Worm (Caenorhabditis elegans) whole organism, young adult: ENCODE results near the gene ceeh-1.
A peak's percentile ranks its signal among the peaks of the same experiment; 100 is the strongest.

Experiments
- B0035.1 ChIP-seq: sonication (generic microtip); optimal IDR thresholded peaks from 2 replicates; lab custom pipeline; 2016; ENCODE audit warnings: missing genetic modification characterization, mild to moderate bottlenecking, missing compliant biosample characterization, missing genotype, missing genetic modification reagents
- B0336.3 ChIP-seq: fragments of 200-800 bp; sonication (Bioruptor generic); IDR thresholded peaks from 2 replicates; pipeline ENCODE4 v1.3.6; 2022; ENCODE audit warnings: missing genetic modification characterization, missing compliant biosample characterization
- C17E4.6 ChIP-seq: fragments of 200-800 bp; sonication (Bioruptor generic); IDR thresholded peaks from 2 replicates; pipeline ENCODE4 v1.3.6; 2022; ENCODE audit warnings: missing genetic modification reagents, missing genetic modification characterization, missing compliant biosample characterization
- F10E7.11 ChIP-seq: sonication (generic microtip); optimal IDR thresholded peaks from 2 replicates; lab custom pipeline; 2017; ENCODE audit warnings: mild to moderate bottlenecking, missing genetic modification characterization, moderate library complexity, missing compliant biosample characterization
- F33H1.4 ChIP-seq: fragments of 200-800 bp; sonication (Bioruptor generic); IDR thresholded peaks from 2 replicates; pipeline ENCODE4 v1.3.6; 2022; ENCODE audit warnings: missing genetic modification reagents, missing genetic modification characterization, missing compliant biosample characterization
- F49E8.2 ChIP-seq: sonication (generic microtip); optimal IDR thresholded peaks from 3 replicates; lab custom pipeline; 2017; ENCODE audit warnings: missing genetic modification characterization, mild to moderate bottlenecking, missing compliant biosample characterization, antibody characterized with exemption, moderate library complexity; ENCODE audit not compliant: insufficient read depth
- F57A8.1 ChIP-seq: fragments of 200-800 bp; sonication (Bioruptor generic); optimal IDR thresholded peaks from 2 replicates; lab custom pipeline; 2018; ENCODE audit warnings: mild to moderate bottlenecking, missing genetic modification characterization, moderate library complexity, missing compliant biosample characterization
- F57C9.4 ChIP-seq: sonication (generic microtip); optimal IDR thresholded peaks from 2 replicates; lab custom pipeline; 2017; ENCODE audit warnings: mild to moderate bottlenecking, missing genetic modification characterization, missing compliant biosample characterization
- K11D2.4 ChIP-seq: fragments of 200-800 bp; sonication (Bioruptor generic); IDR thresholded peaks from 2 replicates; pipeline ENCODE4 v1.3.6; 2022; ENCODE audit warnings: missing genetic modification reagents, missing genetic modification characterization, missing compliant biosample characterization
- Y53F4B.3 ChIP-seq: fragments of 200-800 bp; sonication (Bioruptor generic); IDR thresholded peaks from 2 replicates; pipeline ENCODE4 v1.3.6; 2022; ENCODE audit warnings: missing genetic modification reagents, missing genetic modification characterization, missing compliant biosample characterization
- ZK185.1 ChIP-seq: sonication (generic microtip); optimal IDR thresholded peaks from 2 replicates; lab custom pipeline; 2016; ENCODE audit warnings: mild to moderate bottlenecking, missing genetic modification characterization, missing compliant biosample characterization; ENCODE audit not compliant: poor library complexity, severe bottlenecking
- ama-1 ChIP-seq, 3 experiments: fragments of 150-350 bp in 1 of 3; sonication (generic microtip) in 2 of 3; optimal IDR thresholded peaks; 2 replicates each; lab custom pipeline; 2014 to 2018; ENCODE audit warnings: missing biosample characterization in 2 of 3, missing genetic modification characterization in 2 of 3, missing genetic modification reagents in 2 of 3
- aptf-3 ChIP-seq: fragments of 200-800 bp; sonication (Bioruptor generic); IDR thresholded peaks from 2 replicates; pipeline ENCODE4 v1.3.6; 2022; ENCODE audit warnings: missing genetic modification characterization, missing compliant biosample characterization
- attf-3 ChIP-seq: fragments of 200-800 bp; sonication (Bioruptor generic); conservative IDR thresholded peaks from 2 replicates; pipeline ENCODE4 v1.3.6; 2022; ENCODE audit warnings: missing genetic modification reagents, missing genetic modification characterization, missing compliant biosample characterization
- attf-5 ChIP-seq: fragments of 200-800 bp; sonication (Bioruptor generic); optimal IDR thresholded peaks from 2 replicates; lab custom pipeline; 2018; ENCODE audit warnings: mild to moderate bottlenecking, missing genetic modification characterization, missing compliant biosample characterization
- bed-1 ChIP-seq: fragments of 200-800 bp; sonication (Bioruptor generic); IDR thresholded peaks from 2 replicates; pipeline ENCODE4 v1.3.6; 2022; ENCODE audit warnings: missing genetic modification reagents, missing genetic modification characterization, missing compliant biosample characterization
- ceh-40 ChIP-seq: fragments of 200-800 bp; sonication (Bioruptor generic); IDR thresholded peaks from 2 replicates; pipeline ENCODE4 v1.3.6; 2022; ENCODE audit warnings: missing genetic modification characterization, missing compliant biosample characterization
- ceh-58 ChIP-seq: fragments of 200-800 bp; sonication (Bioruptor generic); IDR thresholded peaks from 2 replicates; pipeline ENCODE4 v1.3.6; 2022; ENCODE audit warnings: missing genetic modification characterization, missing compliant biosample characterization
- chd-7 ChIP-seq: sonication (generic microtip); optimal IDR thresholded peaks from 2 replicates; lab custom pipeline; 2016; ENCODE audit warnings: mild to moderate bottlenecking, missing genetic modification characterization, moderate library complexity, missing compliant biosample characterization
- dpff-1 ChIP-seq: sonication (generic microtip); optimal IDR thresholded peaks from 2 replicates; lab custom pipeline; 2017; ENCODE audit warnings: mild to moderate bottlenecking, missing genetic modification characterization, missing compliant biosample characterization
- efl-1 ChIP-seq: fragments of 150-350 bp; optimal IDR thresholded peaks from 2 replicates; lab custom pipeline; 2014; ENCODE audit warnings: missing biosample characterization, missing genetic modification reagents, missing genetic modification characterization
- egl-18 ChIP-seq: fragments of 200-800 bp; sonication (Bioruptor generic); IDR thresholded peaks from 2 replicates; pipeline ENCODE4 v1.3.6; 2022; ENCODE audit warnings: missing genetic modification reagents, missing genetic modification characterization, missing compliant biosample characterization
- ets-4 ChIP-seq: fragments of 200-800 bp; sonication (Bioruptor generic); optimal IDR thresholded peaks from 2 replicates; lab custom pipeline; 2018; ENCODE audit warnings: mild to moderate bottlenecking, missing genetic modification characterization, missing compliant biosample characterization
- hlh-12 ChIP-seq: sonication (generic microtip); optimal IDR thresholded peaks from 2 replicates; lab custom pipeline; 2016; ENCODE audit warnings: missing genetic modification characterization, missing compliant biosample characterization
- hlh-26 ChIP-seq: fragments of 200-800 bp; sonication (Bioruptor generic); conservative IDR thresholded peaks from 2 replicates; pipeline ENCODE4 v1.3.6; 2022; ENCODE audit warnings: missing genetic modification reagents, missing genetic modification characterization, missing compliant biosample characterization
- hmg-20 ChIP-seq: fragments of 200-800 bp; sonication (Bioruptor generic); IDR thresholded peaks from 2 replicates; pipeline ENCODE4 v1.3.6; 2022; ENCODE audit warnings: missing genetic modification reagents, missing genetic modification characterization, missing compliant biosample characterization
- hsf-1 ChIP-seq: fragments of 200-800 bp; sonication (Bioruptor generic); IDR thresholded peaks from 2 replicates; pipeline ENCODE4 v1.3.6; 2022; ENCODE audit warnings: missing genetic modification reagents, missing genetic modification characterization, missing compliant biosample characterization
- lag-1 ChIP-seq: fragments of 200-800 bp; sonication (Bioruptor generic); IDR thresholded peaks from 2 replicates; pipeline ENCODE4 v1.3.6; 2022; ENCODE audit warnings: missing genetic modification reagents, missing genetic modification characterization, missing compliant biosample characterization
- let-607 ChIP-seq, 2 experiments: fragments of 200-800 bp in 1 of 2; sonication (Bioruptor generic) in 1 of 2; sonication (generic microtip) in 1 of 2; optimal IDR thresholded peaks; 2 replicates each; lab custom pipeline; 2016 to 2018; ENCODE audit warnings: mild to moderate bottlenecking in 2 of 2, missing compliant biosample characterization in 2 of 2, missing genetic modification characterization in 2 of 2, moderate library complexity in 2 of 2, missing genotype in 1 of 2
- lsy-27 ChIP-seq: sonication (generic microtip); optimal IDR thresholded peaks from 2 replicates; lab custom pipeline; 2017; ENCODE audit warnings: missing genetic modification characterization, mild to moderate bottlenecking, missing compliant biosample characterization, antibody characterized with exemption, missing genotype, borderline replicate concordance; ENCODE audit not compliant: insufficient read depth
- madf-3 ChIP-seq: fragments of 200-800 bp; sonication (Bioruptor generic); IDR thresholded peaks from 2 replicates; pipeline ENCODE4 v1.3.6; 2022; ENCODE audit warnings: missing genetic modification reagents, missing genetic modification characterization, missing compliant biosample characterization
- mes-4 ChIP-seq: sonication (generic microtip); optimal IDR thresholded peaks from 2 replicates; lab custom pipeline; 2016; ENCODE audit warnings: missing genotype, missing genetic modification characterization, missing compliant biosample characterization
- nfyb-1 ChIP-seq: fragments of 200-800 bp; sonication (Bioruptor generic); IDR thresholded peaks from 2 replicates; pipeline ENCODE4 v1.3.6; 2022; ENCODE audit warnings: missing genetic modification reagents, missing genetic modification characterization, missing compliant biosample characterization
- nhr-80 ChIP-seq: sonication (generic microtip); optimal IDR thresholded peaks from 2 replicates; lab custom pipeline; 2016; ENCODE audit warnings: missing genetic modification characterization, missing compliant biosample characterization
- pha-4 ChIP-seq: fragments of 150-350 bp; sonication (generic microtip); optimal IDR thresholded peaks from 2 replicates; lab custom pipeline; 2014; ENCODE audit warnings: missing biosample characterization, missing genetic modification reagents, missing genetic modification characterization
- rcor-1 ChIP-seq: fragments of 200-800 bp; sonication (Bioruptor generic); IDR thresholded peaks from 2 replicates; pipeline ENCODE4 v1.3.6; 2022; ENCODE audit warnings: missing genetic modification reagents, missing genetic modification characterization, missing compliant biosample characterization
- repo-1 ChIP-seq: sonication (generic microtip); optimal IDR thresholded peaks from 2 replicates; lab custom pipeline; 2017; ENCODE audit warnings: mild to moderate bottlenecking, missing genetic modification characterization, missing compliant biosample characterization
- snpc-4 ChIP-seq, 5 experiments: fragments of 150-350 bp in 1 of 5; sonication (generic microtip) in 4 of 5; optimal IDR thresholded peaks; 2 replicates each; lab custom pipeline; 2014 to 2018; ENCODE audit warnings: missing genetic modification characterization in 5 of 5, missing biosample characterization in 3 of 5, antibody characterized with exemption in 2 of 5, mild to moderate bottlenecking in 2 of 5, missing compliant biosample characterization in 2 of 5, missing genotype in 2 of 5, moderate library complexity in 2 of 5, missing genetic modification reagents in 1 of 5
- tbp1 ChIP-seq: fragments of 200-800 bp; sonication (Bioruptor generic); optimal IDR thresholded peaks from 2 replicates; lab custom pipeline; 2018; ENCODE audit warnings: mild to moderate bottlenecking, missing genetic modification characterization, missing compliant biosample characterization
- tbx-9 ChIP-seq: sonication (generic microtip); optimal IDR thresholded peaks from 2 replicates; lab custom pipeline; 2016; ENCODE audit warnings: borderline replicate concordance, missing genetic modification characterization, inconsistent platforms, missing compliant biosample characterization
- unc-62 ChIP-seq: fragments of 150-350 bp; optimal IDR thresholded peaks from 2 replicates; lab custom pipeline; 2014; ENCODE audit warnings: missing biosample characterization, missing genetic modification reagents, missing genetic modification characterization
- ztf-22 ChIP-seq: fragments of 200-800 bp; sonication (Bioruptor generic); optimal IDR thresholded peaks from 2 replicates; lab custom pipeline; 2018; ENCODE audit warnings: mild to moderate bottlenecking, missing genetic modification characterization, moderate library complexity, missing compliant biosample characterization

The ceeh-1 gene

DNA sequence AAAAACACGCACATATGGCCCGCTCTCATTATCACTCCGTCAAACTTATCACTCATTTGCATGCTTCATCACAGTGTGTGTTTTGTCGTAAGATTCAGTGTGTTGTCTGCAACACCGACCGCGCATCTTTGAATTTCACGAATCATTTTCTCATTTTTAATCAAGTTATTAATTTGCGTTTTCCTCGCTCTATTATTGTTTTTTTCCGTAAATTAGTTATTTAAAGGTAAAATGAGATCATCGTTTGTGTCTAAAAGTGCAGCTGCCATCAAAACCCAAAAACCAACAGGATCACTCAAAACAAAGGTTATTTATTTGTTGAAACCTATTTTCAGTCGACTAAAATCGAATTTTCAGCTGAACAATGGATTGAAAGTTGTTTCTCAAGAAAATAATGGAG is 47.6 kb upstream of the ceeh-1 start, which contains the start of the genes T24C4.5 and ucr-2.3:
T24C4.5 (minus strand) TSS at position 101 of the 400 bp plus-strand sequence.
ucr-2.3 (plus strand) TSS at position 227 of the 400 bp plus-strand sequence.
- TF ChIP-seq snpc-4 (GFP tag; optimal IDR thresholded peaks at IDR 0.05; lab: Kevin White, UChicago), result no peak
- no peak for TF ChIP-seq snpc-4 (tag; optimal IDR thresholded peaks at IDR 0.05; lab: Kevin White, UChicago)
- no peak for TF ChIP-seq hlh-12 (tag; lab: Kevin White, UChicago)
- no peak for TF ChIP-seq ceh-40 (GFP tag; lab: Robert Waterston, UW)
- no peak for TF ChIP-seq chd-7 (tag; lab: Kevin White, UChicago)
- TF ChIP-seq ztf-22 (GFP tag; lab: Kevin White, UChicago), result no peak
- TF ChIP-seq K11D2.4 (GFP tag; lab: Robert Waterston, UW), result no peak
- no peak for TF ChIP-seq nfyb-1 (GFP tag; lab: Robert Waterston, UW)
- no peak for TF ChIP-seq tbp1 (GFP tag; lab: Kevin White, UChicago)
- no peak for TF ChIP-seq lsy-27 (tag; lab: Kevin White, UChicago)
- TF ChIP-seq B0336.3 (GFP tag; lab: Robert Waterston, UW), result no peak
- no peak for TF ChIP-seq aptf-3 (GFP tag; lab: Robert Waterston, UW)
- no peak for TF ChIP-seq F49E8.2 (tag; lab: Kevin White, UChicago)
- TF ChIP-seq madf-3 (GFP tag; lab: Robert Waterston, UW), result no peak
- no peak for TF ChIP-seq rcor-1 (GFP tag; lab: Robert Waterston, UW)
- TF ChIP-seq attf-5 (GFP tag; lab: Kevin White, UChicago), result no peak
- TF ChIP-seq repo-1 (tag; lab: Kevin White, UChicago), result no peak
- no peak for TF ChIP-seq hsf-1 (GFP tag; lab: Robert Waterston, UW)
- TF ChIP-seq Y53F4B.3 (GFP tag; lab: Robert Waterston, UW), result no peak

DNA sequence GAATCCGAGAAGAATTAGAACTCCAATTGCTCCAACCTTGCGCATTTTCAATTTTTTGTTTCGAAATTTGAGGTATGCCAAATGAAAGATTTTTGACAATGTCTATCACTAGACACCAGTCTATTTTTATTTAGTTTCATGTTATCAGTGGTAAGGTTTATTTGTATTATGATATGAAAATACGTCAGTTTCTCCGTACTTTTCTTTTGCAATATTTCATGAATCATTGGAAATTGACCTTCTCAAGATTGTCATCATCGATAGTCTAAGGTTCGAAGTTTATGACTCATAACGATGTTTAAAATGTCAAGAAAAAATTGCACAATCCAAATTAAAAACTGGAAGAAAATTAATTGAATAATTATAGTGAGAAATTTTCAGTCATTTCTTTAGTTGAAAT is 41.4 kb upstream of the ceeh-1 start, which contains the start of gene clc-19:
clc-19 (minus strand) TSS at position 135 of the 400 bp plus-strand sequence.
- TF ChIP-seq pha-4 (tag; lab: Kevin White, UChicago), result no peak
- no peak for TF ChIP-seq lag-1
- TF ChIP-seq madf-3 (GFP tag; lab: Robert Waterston, UW), result no peak
- no peak for TF ChIP-seq attf-3 (GFP tag; lab: Robert Waterston, UW)
- no peak for TF ChIP-seq egl-18 (GFP tag; lab: Robert Waterston, UW)
- TF ChIP-seq C17E4.6 (GFP tag; lab: Robert Waterston, UW), result no peak
- no peak for TF ChIP-seq F33H1.4
- TF ChIP-seq ets-4 (GFP tag; lab: Kevin White, UChicago), result no peak
- TF ChIP-seq unc-62 (GFP tag; lab: Kevin White, UChicago), result peak; percentile 26
- TF ChIP-seq hmg-20 (GFP tag; lab: Robert Waterston, UW), result no peak
- TF ChIP-seq ceh-58 (GFP tag; lab: Robert Waterston, UW), result no peak
- peak; percentile 33 for TF ChIP-seq nhr-80 (tag; lab: Kevin White, UChicago)

DNA sequence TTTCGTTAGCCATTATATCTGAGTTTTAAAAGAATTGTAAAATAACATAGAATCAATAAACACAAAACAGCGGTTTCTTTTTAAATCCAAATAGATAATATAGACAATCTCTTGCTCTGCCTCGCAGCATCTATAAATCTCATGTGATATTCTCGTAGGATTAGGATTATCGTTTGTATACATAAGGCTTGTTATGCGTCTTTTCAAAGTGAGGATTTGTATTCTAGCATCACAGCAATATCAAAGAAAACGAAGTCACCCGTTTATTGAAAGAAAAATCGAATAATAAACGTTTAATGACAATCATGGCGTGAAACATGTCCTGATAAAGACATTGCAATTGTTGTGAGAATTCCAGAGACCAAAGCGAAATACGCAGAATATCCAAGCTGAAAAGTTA is 40.3 kb upstream of the ceeh-1 start, which contains the start of the genes T24C4.3 and clc-20:
T24C4.3 (minus strand) TSS at position 101 of the 400 bp plus-strand sequence.
clc-20 (plus strand) TSS at position 211 of the 400 bp plus-strand sequence.
- TF ChIP-seq F57A8.1 (GFP tag; lab: Kevin White, UChicago) (no peak), let-607 (tag; optimal IDR thresholded peaks at IDR 0.05; lab: Kevin White, UChicago) (no peak), rcor-1 (GFP tag; lab: Robert Waterston, UW) (no peak), mes-4 (no peak), efl-1 (GFP tag; lab: Kevin White, UChicago) (no peak), tbx-9 (tag; lab: Kevin White, UChicago) (no peak), F10E7.11 (no peak), dpff-1 (tag; lab: Kevin White, UChicago) (no peak), ama-1 (optimal IDR thresholded peaks at IDR 0.05; lab: Kevin White, UChicago) (no peak), ama-1 (GFP tag; optimal IDR thresholded peaks at IDR 0.05; lab: Kevin White, UChicago) (no peak), madf-3 (GFP tag; lab: Robert Waterston, UW) (no peak), attf-5 (GFP tag; lab: Kevin White, UChicago) (no peak), ZK185.1 (tag; lab: Kevin White, UChicago) (no peak), B0035.1 (tag; lab: Kevin White, UChicago) (no peak), bed-1 (no peak), F57C9.4 (no peak), hlh-26 (no peak)
